Fruit fly (Drosophila melanogaster) whole organism, wandering third instar larva: ENCODE measurements around the gene CenG1A.

Experiments used
- Abd-B ChIP-seq: fragments of >200 bp; optimal IDR thresholded peaks from 2 replicates; lab custom pipeline; 2017; ENCODE audit warnings: missing biosample characterization, missing genetic modification characterization
- CG9705 ChIP-seq: fragments of 200-800 bp; sonication (Bioruptor generic); optimal IDR thresholded peaks from 2 replicates; lab custom pipeline; 2018; ENCODE audit warnings: missing biosample characterization, mild to moderate bottlenecking, missing genetic modification characterization
- CrebA ChIP-seq: fragments of 200-800 bp; sonication (Bioruptor generic); optimal IDR thresholded peaks from 2 replicates; lab custom pipeline; 2016; ENCODE audit warnings: missing biosample characterization, mild to moderate bottlenecking, missing genetic modification characterization, borderline replicate concordance
- Dfd ChIP-seq: fragments of >200 bp; optimal IDR thresholded peaks from 2 replicates; lab custom pipeline; 2017; ENCODE audit warnings: missing biosample characterization, missing genetic modification characterization
- Dif ChIP-seq: fragments of 200-275, 200-300 bp; sonication (Bioruptor generic); optimal IDR thresholded peaks from 2 replicates; lab custom pipeline; 2018; ENCODE audit warnings: missing biosample characterization, missing genetic modification characterization; ENCODE audit not compliant: partially characterized antibody
- GATAd ChIP-seq: sonication (Bioruptor generic); optimal IDR thresholded peaks from 2 replicates; lab custom pipeline; 2016; ENCODE audit warnings: missing biosample characterization, missing genetic modification characterization
- HLH106 ChIP-seq: fragments of 200-800 bp; optimal IDR thresholded peaks from 3 replicates; lab custom pipeline; 2019; ENCODE audit warnings: missing biosample characterization, mild to moderate bottlenecking, missing genetic modification characterization, moderate library complexity
- Hnf4 ChIP-seq: fragments of 200-800 bp; sonication (Bioruptor generic); optimal IDR thresholded peaks from 2 replicates; lab custom pipeline; 2016; ENCODE audit warnings: missing biosample characterization, mild to moderate bottlenecking, missing genetic modification characterization
- Hr78 ChIP-seq: fragments of >200 bp; optimal IDR thresholded peaks from 2 replicates; lab custom pipeline; 2017; ENCODE audit warnings: missing biosample characterization, missing genetic modification characterization
- Hr83 ChIP-seq: fragments of 200-300 bp; sonication (Bioruptor generic); optimal IDR thresholded peaks from 2 replicates; lab custom pipeline; 2016; ENCODE audit warnings: missing biosample characterization, mild to moderate bottlenecking, missing genetic modification characterization, moderate library complexity; ENCODE audit not compliant: poor library complexity, severe bottlenecking
- Jra ChIP-seq: sonication (Bioruptor generic); optimal IDR thresholded peaks from 2 replicates; lab custom pipeline; 2016; ENCODE audit warnings: missing biosample characterization, missing genetic modification characterization
- Mio ChIP-seq: sonication (Bioruptor generic); optimal IDR thresholded peaks from 2 replicates; lab custom pipeline; 2016; ENCODE audit warnings: missing biosample characterization, missing genetic modification characterization
- Myc ChIP-seq: fragments of >200 bp; optimal IDR thresholded peaks from 2 replicates; lab custom pipeline; 2017
- N ChIP-seq: fragments of >200 bp; optimal IDR thresholded peaks from 2 replicates; lab custom pipeline; 2018; ENCODE audit warnings: missing biosample characterization, missing external identifiers, missing genetic modification characterization
- OdsH ChIP-seq: fragments of 200-800 bp; sonication (Bioruptor generic); optimal IDR thresholded peaks from 2 replicates; lab custom pipeline; 2016; ENCODE audit warnings: missing biosample characterization, mild to moderate bottlenecking, missing genetic modification characterization
- Rel ChIP-seq, 2 experiments: fragments of 200-800 bp; sonication (Bioruptor generic) in 1 of 2; optimal IDR thresholded peaks; 2 replicates in 1 of 2; 3 replicates in 1 of 2; lab custom pipeline; 2016 to 2019; ENCODE audit warnings: mild to moderate bottlenecking in 2 of 2, missing biosample characterization in 2 of 2, missing genetic modification characterization in 2 of 2, moderate library complexity in 1 of 2
- Sp1 ChIP-seq: fragments of 200-800 bp; sonication (Bioruptor generic); optimal IDR thresholded peaks from 3 replicates; lab custom pipeline; 2019; ENCODE audit warnings: missing biosample characterization, mild to moderate bottlenecking, missing genetic modification characterization, moderate library complexity
- Vsx2 ChIP-seq: fragments of 200-300, 225-300 bp; sonication (Bioruptor generic); optimal IDR thresholded peaks from 2 replicates; lab custom pipeline; 2018; ENCODE audit warnings: missing biosample characterization, missing genetic modification characterization; ENCODE audit not compliant: partially characterized antibody
- br ChIP-seq: fragments of 200-800 bp; sonication (Bioruptor generic); optimal IDR thresholded peaks from 2 replicates; lab custom pipeline; 2016; ENCODE audit warnings: missing biosample characterization, missing genetic modification characterization
- brk ChIP-seq: fragments of 200-800 bp; sonication (Bioruptor generic); optimal IDR thresholded peaks from 2 replicates; lab custom pipeline; 2016; ENCODE audit warnings: missing biosample characterization, mild to moderate bottlenecking, missing genetic modification characterization
- dmrt93B ChIP-seq: fragments of 200-800 bp; sonication (Bioruptor generic); optimal IDR thresholded peaks from 2 replicates; lab custom pipeline; 2018; ENCODE audit warnings: missing biosample characterization, mild to moderate bottlenecking, missing genetic modification characterization
- dsf ChIP-seq: sonication (Bioruptor generic); optimal IDR thresholded peaks from 2 replicates; lab custom pipeline; 2016; ENCODE audit warnings: missing biosample characterization, missing genetic modification characterization, borderline replicate concordance
- ey ChIP-seq: fragments of 200-800 bp; sonication (Bioruptor generic); optimal IDR thresholded peaks from 2 replicates; lab custom pipeline; 2016; ENCODE audit warnings: missing biosample characterization, missing genetic modification characterization
- foxo ChIP-seq, 2 experiments: fragments of 200-800 bp; sonication (Bioruptor generic); optimal IDR thresholded peaks; 2 replicates in 1 of 2; 3 replicates in 1 of 2; lab custom pipeline; 2016 to 2017; ENCODE audit warnings: missing biosample characterization in 2 of 2, missing genetic modification characterization in 2 of 2
- fru ChIP-seq: fragments of 200-800 bp; sonication (Bioruptor generic); optimal IDR thresholded peaks from 3 replicates; lab custom pipeline; 2016; ENCODE audit warnings: missing biosample characterization, mild to moderate bottlenecking, missing genetic modification characterization
- h ChIP-seq: fragments of 200-800 bp; sonication (Bioruptor generic); optimal IDR thresholded peaks from 3 replicates; lab custom pipeline; 2016; ENCODE audit warnings: missing biosample characterization, mild to moderate bottlenecking, missing genetic modification characterization
- lola ChIP-seq: fragments of >200 bp; optimal IDR thresholded peaks from 2 replicates; lab custom pipeline; 2017; ENCODE audit warnings: missing biosample characterization, missing genetic modification characterization
- pan ChIP-seq: fragments of >200 bp; optimal IDR thresholded peaks from 2 replicates; lab custom pipeline; 2017
- psq ChIP-seq: fragments of 200-800 bp; sonication (Bioruptor generic); optimal IDR thresholded peaks from 3 replicates; lab custom pipeline; 2017; ENCODE audit warnings: missing biosample characterization, mild to moderate bottlenecking, missing genetic modification characterization, moderate library complexity
- rgr ChIP-seq: fragments of 200-800 bp; sonication (Bioruptor generic); optimal IDR thresholded peaks from 3 replicates; lab custom pipeline; 2016; ENCODE audit warnings: missing biosample characterization, mild to moderate bottlenecking, missing genetic modification characterization
- sage ChIP-seq: fragments of 200-800 bp; sonication (Bioruptor generic); optimal IDR thresholded peaks from 2 replicates; lab custom pipeline; 2016; ENCODE audit warnings: missing biosample characterization, mild to moderate bottlenecking, missing genetic modification characterization
- sv ChIP-seq: fragments of 200-800 bp; sonication (Bioruptor generic); optimal IDR thresholded peaks from 3 replicates; lab custom pipeline; 2016; ENCODE audit warnings: missing biosample characterization, missing genetic modification characterization
- tai ChIP-seq: sonication (Bioruptor generic); optimal IDR thresholded peaks from 2 replicates; lab custom pipeline; 2016; ENCODE audit warnings: missing biosample characterization, missing genetic modification characterization
- usp ChIP-seq: fragments of >200 bp; optimal IDR thresholded peaks from 2 replicates; lab custom pipeline; 2017; ENCODE audit warnings: missing biosample characterization, missing genetic modification characterization
- woc ChIP-seq: sonication (Bioruptor generic); optimal IDR thresholded peaks from 2 replicates; lab custom pipeline; 2016; ENCODE audit warnings: missing biosample characterization, mild to moderate bottlenecking, missing genetic modification characterization

CenG1A gene

DNA sequence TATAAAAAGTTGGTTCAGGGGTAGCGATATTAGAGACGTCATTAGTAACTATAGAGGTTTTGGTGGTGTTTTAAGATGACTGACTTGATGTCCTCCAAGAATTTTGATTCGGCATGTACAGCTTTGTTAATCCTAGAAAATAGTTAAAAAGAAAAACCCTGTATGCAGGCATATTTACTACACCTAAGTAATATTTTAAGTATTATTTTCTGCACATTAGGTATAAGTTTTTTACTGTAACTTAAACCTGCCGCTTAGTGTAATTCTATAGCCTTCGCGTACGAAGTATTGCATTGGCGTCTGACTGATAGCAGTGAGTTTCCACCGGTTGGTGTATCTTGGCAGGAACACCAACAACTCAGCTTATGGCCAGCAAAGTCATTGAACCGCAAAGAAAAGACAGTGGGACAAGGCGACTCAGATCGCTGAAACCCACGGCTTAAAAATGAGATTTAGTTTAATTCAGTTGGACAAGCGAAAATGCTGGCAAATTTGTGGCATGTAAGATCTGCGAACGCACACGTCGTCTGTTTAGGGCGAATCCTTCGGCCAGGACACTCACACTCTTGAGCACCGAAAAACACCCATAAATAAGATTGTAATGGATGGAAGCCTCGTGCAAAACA is 49.4 kb downstream of the CenG1A start:
- no peak for TF ChIP-seq Myc
- no peak for TF ChIP-seq Jra (GFP tag; lab: Kevin White, UChicago)
- no peak for TF ChIP-seq Hr78 (GFP tag; lab: Kevin White, UChicago)
- peak; percentile 3 for TF ChIP-seq psq (GFP tag; lab: Kevin White, UChicago)
- TF ChIP-seq br (GFP tag; lab: Kevin White, UChicago), result peak; percentile 4
- no peak for TF ChIP-seq brk (GFP tag; lab: Kevin White, UChicago)
- TF ChIP-seq dmrt93B (GFP tag; lab: Kevin White, UChicago), result no peak
- no peak for TF ChIP-seq GATAd (GFP tag; lab: Kevin White, UChicago)
- no peak for TF ChIP-seq dsf (GFP tag; lab: Kevin White, UChicago)
- no peak for TF ChIP-seq Vsx2 (GFP tag; lab: Kevin White, UChicago)
- peak; percentile 20 for TF ChIP-seq fru (GFP tag; lab: Kevin White, UChicago)
- TF ChIP-seq foxo (GFP tag; optimal IDR thresholded peaks at IDR 0.05; lab: Kevin White, UChicago), result peak in 1 of 2 experiments; percentile 40
- peak; percentile 4 for TF ChIP-seq h
- no peak for TF ChIP-seq CrebA (GFP tag; lab: Kevin White, UChicago)
- no peak for TF ChIP-seq Hnf4
- no peak for TF ChIP-seq pan (lab: Kevin White, UChicago)
- no peak for TF ChIP-seq OdsH (GFP tag; lab: Kevin White, UChicago)
- no peak for TF ChIP-seq ey (GFP tag; lab: Kevin White, UChicago)
- no peak for TF ChIP-seq sage (GFP tag; lab: Kevin White, UChicago)
- no peak for TF ChIP-seq Dfd
- no peak for TF ChIP-seq HLH106 (tag; lab: Kevin White, UChicago)
- TF ChIP-seq Sp1, result no peak

DNA sequence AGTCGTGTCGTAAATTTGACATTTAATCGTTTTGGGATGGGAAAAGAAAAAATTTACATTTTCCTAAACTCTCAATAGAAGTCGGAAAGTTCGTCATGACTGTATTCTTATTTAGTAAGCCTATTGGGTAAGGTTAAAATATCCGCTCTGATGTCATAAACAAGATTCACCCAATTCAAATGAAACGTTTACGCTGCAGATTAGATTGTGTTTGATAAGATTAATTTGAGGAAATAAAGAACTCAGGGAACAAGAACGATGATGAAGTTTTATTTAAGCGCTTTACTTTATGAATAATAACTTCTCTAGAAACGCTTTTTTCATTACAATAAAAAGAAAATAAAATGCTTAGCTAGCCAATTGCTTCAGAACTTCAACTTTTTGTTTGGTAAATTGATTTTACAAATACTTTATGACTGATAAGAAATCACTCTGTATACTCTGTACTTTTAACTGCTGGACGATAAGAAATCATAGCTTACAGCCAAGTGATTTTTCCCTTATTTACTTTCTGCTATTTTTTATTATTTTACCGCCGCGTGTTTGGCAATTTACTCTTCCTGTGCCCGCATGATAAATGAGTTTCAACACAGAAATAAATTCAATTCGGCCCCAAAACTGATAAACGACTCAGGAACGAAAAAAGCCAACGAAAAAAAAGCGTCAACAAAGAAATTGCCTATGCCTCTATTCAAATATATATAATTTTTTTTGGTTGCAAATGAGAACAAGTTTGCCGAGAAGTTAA is 51.1 kb downstream of the CenG1A start:
- TF ChIP-seq pan (lab: Kevin White, UChicago), result no peak
- peak; percentile 16 for TF ChIP-seq br (GFP tag; lab: Kevin White, UChicago)
- no peak for TF ChIP-seq GATAd (GFP tag; lab: Kevin White, UChicago)
- no peak for TF ChIP-seq Rel (GFP tag; optimal IDR thresholded peaks at IDR 0.05; lab: Kevin White, UChicago)
- TF ChIP-seq Rel (tag; optimal IDR thresholded peaks at IDR 0.05; lab: Kevin White, UChicago), result peak; percentile 2
- TF ChIP-seq Sp1, result peak; percentile 4
- peak; percentile 22 for TF ChIP-seq fru (GFP tag; lab: Kevin White, UChicago)

DNA sequence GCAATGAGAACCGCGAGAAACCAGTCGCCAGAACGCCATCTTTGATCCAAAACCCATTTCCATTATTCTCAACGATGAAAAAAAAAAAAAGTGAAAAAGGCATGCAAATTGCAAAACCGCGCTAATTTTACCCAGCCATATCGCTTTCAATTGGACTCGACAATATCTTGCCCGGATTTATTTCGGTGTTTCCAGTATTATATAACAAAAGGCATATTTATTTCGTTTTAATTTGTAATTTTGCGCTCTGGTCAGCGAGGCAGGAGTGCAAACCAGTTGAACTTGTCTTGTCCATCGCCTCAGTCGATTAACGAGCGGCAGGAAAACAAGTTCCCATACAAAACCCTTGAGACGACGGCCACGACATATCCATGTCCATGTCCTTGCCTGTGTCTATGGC is 54.6 kb downstream of the CenG1A start:
- TF ChIP-seq dmrt93B (GFP tag; lab: Kevin White, UChicago) (no peak), sv (GFP tag; lab: Kevin White, UChicago) (no peak), fru (GFP tag; lab: Kevin White, UChicago) (no peak), Sp1 (no peak), HLH106 (tag; lab: Kevin White, UChicago) (no peak), CG9705 (GFP tag; lab: Kevin White, UChicago) (no peak), OdsH (GFP tag; lab: Kevin White, UChicago) (no peak), rgr (GFP tag; lab: Kevin White, UChicago) (no peak)

DNA sequence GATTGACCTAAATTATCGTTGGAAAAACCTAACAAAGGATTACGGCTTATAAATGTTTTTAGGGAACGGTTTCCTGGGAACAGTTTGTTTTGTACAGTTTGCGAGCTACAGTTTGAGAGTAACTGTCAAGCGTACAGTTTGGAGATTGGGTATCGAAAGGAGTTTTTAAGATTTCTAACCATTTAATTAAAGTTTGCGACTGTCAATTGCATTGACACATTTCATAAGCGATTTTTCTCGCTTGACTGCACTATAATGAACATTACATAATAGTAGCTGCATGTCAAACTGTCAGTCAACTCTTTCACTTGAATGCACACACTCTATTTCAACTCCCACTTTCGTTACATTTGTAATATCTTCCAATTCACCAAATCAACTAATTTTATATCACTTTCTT is 57.5 kb downstream of the CenG1A start:
- TF ChIP-seq CG9705 (GFP tag; lab: Kevin White, UChicago) (no peak), Myc (peak; percentile 66)

DNA sequence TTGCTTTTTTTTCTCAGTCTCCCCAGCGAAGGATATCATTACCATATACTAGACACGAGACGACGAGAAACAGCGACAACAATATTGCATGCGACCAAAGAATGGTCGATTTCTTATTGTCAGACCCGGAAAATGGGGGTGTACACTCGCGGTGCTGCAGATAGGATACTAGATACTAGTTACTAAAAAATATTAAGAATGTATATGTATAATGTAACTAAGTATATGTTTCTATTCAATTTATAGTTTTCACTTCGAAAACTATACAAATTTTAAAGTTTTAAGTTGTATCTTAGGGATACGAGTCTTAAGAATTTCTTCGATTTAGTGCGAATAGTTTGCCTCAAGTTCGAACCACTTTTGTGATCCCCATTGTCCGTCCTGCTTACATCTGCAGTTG is 58.1 kb downstream of the CenG1A start:
- TF ChIP-seq br (GFP tag; lab: Kevin White, UChicago) (no peak), Hr83 (GFP tag; lab: Kevin White, UChicago) (no peak), Hnf4 (no peak), psq (GFP tag; lab: Kevin White, UChicago) (peak; percentile 25), Vsx2 (GFP tag; lab: Kevin White, UChicago) (no peak), GATAd (GFP tag; lab: Kevin White, UChicago) (no peak), Sp1 (peak; percentile 44), Dif (GFP tag; lab: Kevin White, UChicago) (no peak), sage (GFP tag; lab: Kevin White, UChicago) (no peak), CrebA (GFP tag; lab: Kevin White, UChicago) (no peak), foxo (GFP tag; optimal IDR thresholded peaks at IDR 0.05; lab: Kevin White, UChicago) (peak in 1 of 2 experiments; percentile 49), Dfd (no peak), HLH106 (tag; lab: Kevin White, UChicago) (peak; percentile 55), CG9705 (GFP tag; lab: Kevin White, UChicago) (no peak), usp (GFP tag; lab: Kevin White, UChicago) (no peak), sv (GFP tag; lab: Kevin White, UChicago) (no peak), Hr78 (GFP tag; lab: Kevin White, UChicago) (no peak), Mio (GFP tag; lab: Kevin White, UChicago) (no peak), OdsH (GFP tag; lab: Kevin White, UChicago) (peak; percentile 28), lola (GFP tag; lab: Kevin White, UChicago) (no peak), rgr (GFP tag; lab: Kevin White, UChicago) (no peak), woc (GFP tag; lab: Kevin White, UChicago) (no peak), tai (GFP tag; lab: Kevin White, UChicago) (no peak), pan (lab: Kevin White, UChicago) (no peak), Abd-B (GFP tag; lab: Kevin White, UChicago) (no peak), dsf (GFP tag; lab: Kevin White, UChicago) (no peak), brk (GFP tag; lab: Kevin White, UChicago) (no peak), Myc (no peak), N (no peak), Jra (GFP tag; lab: Kevin White, UChicago) (no peak)
